Worm (Caenorhabditis elegans) whole organism, L1 larva: Measurements from ENCODE around the gene E02C12.6.

Experiments
- C04F5.9 ChIP-seq: sonication (generic microtip); optimal IDR thresholded peaks from 2 replicates; lab custom pipeline; 2016; ENCODE audit warnings: missing genetic modification characterization, missing compliant biosample characterization
- C34B4.2 ChIP-seq: sonication (generic microtip); optimal IDR thresholded peaks from 2 replicates; lab custom pipeline; 2017; ENCODE audit warnings: mild to moderate bottlenecking, missing genetic modification characterization, missing compliant biosample characterization
- F16B12.6 ChIP-seq: fragments of 150-350 bp; optimal IDR thresholded peaks from 2 replicates; lab custom pipeline; 2014; ENCODE audit warnings: missing biosample characterization, missing genetic modification characterization
- aha-1 ChIP-seq: fragments of 150-350 bp; optimal IDR thresholded peaks from 2 replicates; lab custom pipeline; 2014; ENCODE audit warnings: missing biosample characterization, missing genetic modification characterization
- alr-1 ChIP-seq: fragments of 200-800 bp; sonication (Bioruptor generic); optimal IDR thresholded peaks from 2 replicates; lab custom pipeline; 2018; ENCODE audit warnings: borderline replicate concordance, mild to moderate bottlenecking, missing genetic modification characterization, missing compliant biosample characterization
- aly-2 ChIP-seq: fragments of 150-350 bp; optimal IDR thresholded peaks from 2 replicates; lab custom pipeline; 2014; ENCODE audit warnings: missing biosample characterization, missing genetic modification characterization
- ama-1 ChIP-seq: fragments of 150-350 bp; optimal IDR thresholded peaks from 2 replicates; lab custom pipeline; 2014
- blmp-1 ChIP-seq: fragments of 150-350 bp; optimal IDR thresholded peaks from 2 replicates; lab custom pipeline; 2014; ENCODE audit warnings: missing biosample characterization, missing genetic modification characterization
- ceh-8 ChIP-seq: fragments of 200-800 bp; sonication (Bioruptor generic); optimal IDR thresholded peaks from 2 replicates; lab custom pipeline; 2018; ENCODE audit warnings: mild to moderate bottlenecking, missing genetic modification characterization, moderate library complexity, missing compliant biosample characterization
- ceh-82 ChIP-seq, 3 experiments: fragments of 150-350 bp in 1 of 3; sonication (generic microtip) in 2 of 3; optimal IDR thresholded peaks; 2 replicates each; lab custom pipeline; 2014 to 2017; ENCODE audit warnings: missing biosample characterization in 3 of 3, missing genetic modification characterization in 3 of 3
- dsc-1 ChIP-seq: sonication (generic microtip); optimal IDR thresholded peaks from 2 replicates; lab custom pipeline; 2016; ENCODE audit warnings: mild to moderate bottlenecking, missing genetic modification characterization, missing compliant biosample characterization
- efl-1 ChIP-seq, 4 experiments: fragments of 150-350 bp; optimal IDR thresholded peaks in 3 of 4; peaks in 1 of 4; 1 replicate in 1 of 4; 2 replicates in 3 of 4; lab custom pipeline; 2014; ENCODE audit warnings: missing biosample characterization in 2 of 4, missing genetic modification characterization in 2 of 4, missing genetic modification reagents in 2 of 4
- efl-3 ChIP-seq: fragments of 200-800 bp; sonication (Bioruptor generic); optimal IDR thresholded peaks from 2 replicates; lab custom pipeline; 2018; ENCODE audit warnings: mild to moderate bottlenecking, missing genetic modification characterization, missing compliant biosample characterization
- egl-13 ChIP-seq: sonication (generic microtip); optimal IDR thresholded peaks from 2 replicates; lab custom pipeline; 2016; ENCODE audit warnings: missing genotype, missing genetic modification reagents, missing genetic modification characterization, missing compliant biosample characterization
- egl-27 ChIP-seq, 2 experiments: fragments of 150-350 bp in 1 of 2; sonication (generic microtip); optimal IDR thresholded peaks; 3 replicates each; lab custom pipeline; 2017 to 2018; ENCODE audit warnings: missing biosample characterization in 2 of 2, missing genetic modification characterization in 2 of 2, missing genetic modification reagents in 2 of 2
- elt-2 ChIP-seq: sonication (generic microtip); optimal IDR thresholded peaks from 2 replicates; lab custom pipeline; 2016; ENCODE audit warnings: missing genetic modification characterization, mild to moderate bottlenecking, inconsistent platforms, missing compliant biosample characterization, missing genetic modification reagents
- elt-3 ChIP-seq, 6 experiments: fragments of 150-350 bp in 1 of 6; sonication (generic microtip); optimal IDR thresholded peaks; 2 replicates each; lab custom pipeline; 2017 to 2018; ENCODE audit warnings: missing biosample characterization in 6 of 6, missing genetic modification characterization in 6 of 6, inconsistent platforms in 1 of 6
- ets-5 ChIP-seq: fragments of 200-800 bp; sonication (Bioruptor generic); IDR thresholded peaks from 2 replicates; pipeline ENCODE4 v1.3.6; 2022; ENCODE audit warnings: missing genetic modification characterization, missing compliant biosample characterization
- fkh-10 ChIP-seq: sonication (generic microtip); optimal IDR thresholded peaks from 2 replicates; lab custom pipeline; 2017; ENCODE audit warnings: missing biosample characterization, missing genetic modification reagents, missing genetic modification characterization
- fkh-4 ChIP-seq: sonication (generic microtip); optimal IDR thresholded peaks from 2 replicates; lab custom pipeline; 2016; ENCODE audit warnings: missing compliant biosample characterization, missing genetic modification characterization, borderline replicate concordance
- fos-1 ChIP-seq: fragments of 150-350 bp; optimal IDR thresholded peaks from 2 replicates; lab custom pipeline; 2014; ENCODE audit warnings: missing biosample characterization, missing genetic modification characterization
- hpl-2 ChIP-seq: fragments of 150-350 bp; optimal IDR thresholded peaks from 2 replicates; lab custom pipeline; 2014; ENCODE audit warnings: missing biosample characterization, missing genetic modification reagents, missing genetic modification characterization
- irx-1 ChIP-seq: sonication (generic microtip); optimal IDR thresholded peaks from 2 replicates; lab custom pipeline; 2016; ENCODE audit warnings: missing genetic modification characterization, missing compliant biosample characterization
- isw-1 ChIP-seq: fragments of 200-800 bp; sonication (Bioruptor generic); IDR thresholded peaks from 2 replicates; pipeline ENCODE4 v1.3.6; 2022; ENCODE audit warnings: missing genetic modification characterization, missing compliant biosample characterization
- lin-35 ChIP-seq, 2 experiments: fragments of 150-350 bp; optimal IDR thresholded peaks; 2 replicates each; lab custom pipeline; 2014; ENCODE audit warnings: missing biosample characterization in 2 of 2, missing genetic modification characterization in 2 of 2, missing genetic modification reagents in 2 of 2
- lin-39 ChIP-seq: fragments of 150-350 bp; optimal IDR thresholded peaks from 2 replicates; lab custom pipeline; 2014; ENCODE audit warnings: missing biosample characterization, missing genetic modification reagents, missing genetic modification characterization
- mdl-1 ChIP-seq, 2 experiments: fragments of 150-350 bp; optimal IDR thresholded peaks; 2 replicates each; lab custom pipeline; 2014 to 2017; ENCODE audit warnings: missing biosample characterization in 2 of 2, missing genetic modification characterization in 2 of 2, inconsistent platforms in 1 of 2
- mep-1 ChIP-seq: fragments of 150-350 bp; optimal IDR thresholded peaks from 2 replicates; lab custom pipeline; 2014; ENCODE audit warnings: missing biosample characterization, missing genetic modification characterization
- nhr-11 ChIP-seq: fragments of 150-350 bp; optimal IDR thresholded peaks from 2 replicates; lab custom pipeline; 2014; ENCODE audit warnings: missing biosample characterization, missing genetic modification characterization
- nhr-19 ChIP-seq: fragments of 200-800 bp; sonication (Bioruptor generic); conservative IDR thresholded peaks from 2 replicates; pipeline ENCODE4 v1.3.6; 2022; ENCODE audit warnings: missing genetic modification characterization, missing compliant biosample characterization
- nhr-20 ChIP-seq: sonication (generic microtip); optimal IDR thresholded peaks from 2 replicates; lab custom pipeline; 2016; ENCODE audit warnings: mild to moderate bottlenecking, missing genetic modification characterization, missing compliant biosample characterization
- nhr-47 ChIP-seq: sonication (generic microtip); optimal IDR thresholded peaks from 2 replicates; lab custom pipeline; 2016; ENCODE audit warnings: mild to moderate bottlenecking, missing genetic modification characterization, moderate library complexity, missing compliant biosample characterization
- nhr-85 ChIP-seq: sonication (generic microtip); peaks from one replicate; lab custom pipeline; 2016; ENCODE audit warnings: missing genetic modification characterization, inconsistent platforms, missing compliant biosample characterization
- pax-3 ChIP-seq: fragments of 200-800 bp; sonication (Bioruptor generic); optimal IDR thresholded peaks from 2 replicates; lab custom pipeline; 2018; ENCODE audit warnings: mild to moderate bottlenecking, missing genetic modification characterization, moderate library complexity, missing compliant biosample characterization
- pqm-1 ChIP-seq: sonication (generic microtip); optimal IDR thresholded peaks from 3 replicates; lab custom pipeline; 2017; ENCODE audit warnings: missing biosample characterization, missing genetic modification characterization
- rnt-1 ChIP-seq: sonication (generic microtip); optimal IDR thresholded peaks from 2 replicates; lab custom pipeline; 2016; ENCODE audit warnings: mild to moderate bottlenecking, missing genetic modification characterization, moderate library complexity, missing compliant biosample characterization
- snpc-4 ChIP-seq: fragments of 150-350 bp; optimal IDR thresholded peaks from 2 replicates; lab custom pipeline; 2014; ENCODE audit warnings: missing biosample characterization, missing genetic modification characterization
- snu-23 ChIP-seq: sonication (generic microtip); optimal IDR thresholded peaks from 2 replicates; lab custom pipeline; 2016; ENCODE audit warnings: missing genetic modification characterization, missing compliant biosample characterization
- sox-4 ChIP-seq: sonication (generic microtip); optimal IDR thresholded peaks from 2 replicates; lab custom pipeline; 2016; ENCODE audit warnings: missing genetic modification characterization, missing compliant biosample characterization
- sptf-1 ChIP-seq: fragments of 150-350 bp; optimal IDR thresholded peaks from 2 replicates; lab custom pipeline; 2014; ENCODE audit warnings: missing biosample characterization, missing genetic modification characterization
- unc-130 ChIP-seq: fragments of 150-350 bp; optimal IDR thresholded peaks from 2 replicates; lab custom pipeline; 2017; ENCODE audit warnings: missing biosample characterization, missing genetic modification characterization, inconsistent platforms
- unc-30 ChIP-seq: sonication (generic microtip); optimal IDR thresholded peaks from 2 replicates; lab custom pipeline; 2017; ENCODE audit warnings: missing biosample characterization, missing genetic modification characterization
- unc-62 ChIP-seq: fragments of 150-350 bp; optimal IDR thresholded peaks from 2 replicates; lab custom pipeline; 2014; ENCODE audit warnings: missing biosample characterization, missing genetic modification reagents, missing genetic modification characterization
- unc-98 ChIP-seq: fragments of 200-800 bp; sonication (Bioruptor generic); IDR thresholded peaks from 2 replicates; pipeline ENCODE4 v1.3.6; 2022; ENCODE audit warnings: missing genetic modification characterization, missing compliant biosample characterization
- vab-15 ChIP-seq: sonication (generic microtip); optimal IDR thresholded peaks from 2 replicates; lab custom pipeline; 2017; ENCODE audit warnings: missing genotype, mild to moderate bottlenecking, missing genetic modification characterization, missing compliant biosample characterization
- zag-1 ChIP-seq: fragments of 150-350 bp; optimal IDR thresholded peaks from 2 replicates; lab custom pipeline; 2014; ENCODE audit warnings: missing biosample characterization, missing genetic modification characterization

E02C12.6 gene

ce11 chrV:9329245-9329979, 41.5 kb downstream of the E02C12.6 start:
- no peak for TF ChIP-seq aha-1 (tag; lab: Kevin White, UChicago)
- peak; percentile 36 for TF ChIP-seq blmp-1
- no peak for TF ChIP-seq alr-1 (tag; lab: Kevin White, UChicago)
- no peak for TF ChIP-seq unc-98 (GFP tag; lab: Robert Waterston, UW)
- TF ChIP-seq efl-1 (optimal IDR thresholded peaks at IDR 0.05; lab: Kevin White, UChicago) = no peak
- peak in 1 of 2 experiments; percentile 63 for TF ChIP-seq efl-1 (GFP tag; optimal IDR thresholded peaks at IDR 0.05 in 1 of 2; lab: Kevin White, UChicago)
- TF ChIP-seq, all 84 proteins: peak for 2

- TF ChIP-seq fkh-10 (GFP tag; lab: Kevin White, UChicago) (no peak), C04F5.9 (tag; lab: Kevin White, UChicago) (no peak), nhr-85 (tag; lab: Kevin White, UChicago) (no peak), unc-130 (tag; lab: Kevin White, UChicago) (no peak), egl-13 (tag; lab: Kevin White, UChicago) (no peak), egl-27 (tag; optimal IDR thresholded peaks at IDR 0.05; lab: Kevin White, UChicago) (no peak), blmp-1 (no peak), ceh-8 (GFP tag; lab: Kevin White, UChicago) (no peak), rnt-1 (tag; lab: Kevin White, UChicago) (no peak), efl-1 (optimal IDR thresholded peaks at IDR 0.05; lab: Kevin White, UChicago) (no peak), efl-1 (GFP tag; optimal IDR thresholded peaks at IDR 0.05 in 1 of 2; lab: Kevin White, UChicago) (no peak), vab-15 (tag; lab: Kevin White, UChicago) (no peak), unc-30 (no peak), sptf-1 (no peak), ets-5 (GFP tag; lab: Robert Waterston, UW) (no peak)
Observed at ce11 chrV:9328670-9329069, 42.2 kb downstream of the E02C12.6 start, which contains the start of gene K07B1.4. K07B1.4 (plus strand) TSS chrV:9328970.

ce11 chrV:9327691-9328090, 43.2 kb downstream of the E02C12.6 start:
- TF ChIP-seq irx-1 (tag; lab: Kevin White, UChicago) (no peak), unc-62 (GFP tag; lab: Kevin White, UChicago) (no peak), rnt-1 (tag; lab: Kevin White, UChicago) (no peak), ceh-82 (tag; optimal IDR thresholded peaks at IDR 0.05; lab: Kevin White, UChicago) (no peak), fos-1 (tag; lab: Kevin White, UChicago) (no peak), alr-1 (tag; lab: Kevin White, UChicago) (no peak), sox-4 (no peak), sptf-1 (no peak), zag-1 (tag; lab: Kevin White, UChicago) (no peak), elt-3 (tag; optimal IDR thresholded peaks at IDR 0.05; lab: Kevin White, UChicago) (peak in 3 of 6 experiments; percentile 16 to 40 (median 23)), aly-2 (tag; lab: Kevin White, UChicago) (no peak), nhr-11 (tag; lab: Kevin White, UChicago) (no peak), snu-23 (peak; percentile 15), efl-1 (optimal IDR thresholded peaks at IDR 0.05; lab: Kevin White, UChicago) (no peak), efl-1 (GFP tag; optimal IDR thresholded peaks at IDR 0.05 in 1 of 2; lab: Kevin White, UChicago) (no peak), efl-3 (GFP tag; lab: Kevin White, UChicago) (no peak), C04F5.9 (tag; lab: Kevin White, UChicago) (no peak), fkh-4 (tag; lab: Kevin White, UChicago) (no peak), pax-3 (tag; lab: Kevin White, UChicago) (no peak), unc-98 (GFP tag; lab: Robert Waterston, UW) (no peak), elt-2 (peak; percentile 23), pqm-1 (tag; lab: Kevin White, UChicago) (no peak), C34B4.2 (tag; lab: Kevin White, UChicago) (no peak), mdl-1 (tag; optimal IDR thresholded peaks at IDR 0.05; lab: Kevin White, UChicago) (no peak), fkh-10 (GFP tag; lab: Kevin White, UChicago) (no peak), egl-27 (tag; optimal IDR thresholded peaks at IDR 0.05; lab: Kevin White, UChicago) (no peak), dsc-1 (tag; lab: Kevin White, UChicago) (no peak), nhr-20 (tag; lab: Kevin White, UChicago) (peak; percentile 15), nhr-47 (tag; lab: Kevin White, UChicago) (no peak), snpc-4 (tag; lab: Kevin White, UChicago) (no peak), nhr-19 (GFP tag; lab: Robert Waterston, UW) (no peak), isw-1 (GFP tag; lab: Robert Waterston, UW) (no peak), F16B12.6 (no peak), ama-1 (no peak), lin-39 (no peak), mep-1 (tag; lab: Kevin White, UChicago) (peak; percentile 4), hpl-2 (no peak), lin-35 (GFP tag; optimal IDR thresholded peaks at IDR 0.05; lab: Kevin White, UChicago) (no peak)
